Worm (Caenorhabditis elegans) whole organism, L4 larva: ENCODE data around the gene C03B1.7.
A peak's percentile ranks its signal among the peaks of the same experiment; 100 is the strongest.

Experiments used
- F44E2.7 ChIP-seq: fragments of 200-800 bp; sonication (Bioruptor generic); IDR thresholded peaks from 2 replicates; pipeline ENCODE4 v2.1.2; 2022; ENCODE audit warnings: missing genetic modification characterization, missing compliant biosample characterization
- T20F7.1 ChIP-seq: fragments of 200-800 bp; sonication (Bioruptor generic); optimal IDR thresholded peaks from 2 replicates; lab custom pipeline; 2018; ENCODE audit warnings: mild to moderate bottlenecking, missing genetic modification characterization, missing compliant biosample characterization
- Y5F2A.4 ChIP-seq: fragments of 200-800 bp; sonication (Bioruptor generic); optimal IDR thresholded peaks from 2 replicates; lab custom pipeline; 2018; ENCODE audit warnings: mild to moderate bottlenecking, missing genetic modification characterization, missing compliant biosample characterization
- Y75B8A.6 ChIP-seq: fragments of 200-800 bp; sonication (Bioruptor generic); IDR thresholded peaks from 2 replicates; pipeline ENCODE4 v1.3.6; 2022; ENCODE audit warnings: missing genetic modification reagents, missing genetic modification characterization, missing compliant biosample characterization
- aha-1 ChIP-seq: fragments of 150-350 bp; peaks from one replicate; lab custom pipeline; 2014; ENCODE audit warnings: missing biosample characterization, missing genetic modification characterization
- arid-1 ChIP-seq: fragments of 200-800 bp; sonication (Bioruptor generic); conservative IDR thresholded peaks from 2 replicates; pipeline ENCODE4 v1.3.6; 2022; ENCODE audit warnings: missing genetic modification reagents, missing genetic modification characterization, missing compliant biosample characterization
- ceh-32 ChIP-seq: sonication (generic microtip); optimal IDR thresholded peaks from 2 replicates; lab custom pipeline; 2016; ENCODE audit warnings: mild to moderate bottlenecking, missing genetic modification characterization, missing compliant biosample characterization; ENCODE audit not compliant: poor library complexity
- ceh-62 ChIP-seq: sonication (generic microtip); optimal IDR thresholded peaks from 2 replicates; lab custom pipeline; 2017; ENCODE audit warnings: missing biosample characterization, missing genetic modification characterization
- ces-1 ChIP-seq: fragments of 150-350 bp; sonication (generic microtip); optimal IDR thresholded peaks from 4 replicates; lab custom pipeline; 2014; ENCODE audit warnings: missing biosample characterization, missing genetic modification reagents, missing genetic modification characterization
- cey-2 ChIP-seq: sonication (generic microtip); optimal IDR thresholded peaks from 3 replicates; lab custom pipeline; 2017; ENCODE audit warnings: missing genetic modification characterization, mild to moderate bottlenecking, missing compliant biosample characterization, antibody characterized with exemption, borderline replicate concordance; ENCODE audit not compliant: insufficient read depth
- ctbp-1 ChIP-seq: fragments of 200-800 bp; sonication (Bioruptor generic); IDR thresholded peaks from 2 replicates; pipeline ENCODE4 v1.3.6; 2022; ENCODE audit warnings: missing genetic modification reagents, missing genetic modification characterization, missing compliant biosample characterization
- daf-16 ChIP-seq, 3 experiments: sonication (generic microtip); optimal IDR thresholded peaks; 2 replicates each; lab custom pipeline; 2016 to 2017; ENCODE audit warnings: missing genetic modification characterization in 3 of 3, missing genetic modification reagents in 3 of 3, mild to moderate bottlenecking in 2 of 3, missing compliant biosample characterization in 2 of 3, missing biosample characterization in 1 of 3, moderate library complexity in 1 of 3
- daf-19 ChIP-seq: fragments of 200-800 bp; sonication (Bioruptor generic); conservative IDR thresholded peaks from 2 replicates; pipeline ENCODE4 v1.3.6; 2022; ENCODE audit warnings: missing genetic modification characterization, missing compliant biosample characterization
- dmd-8 ChIP-seq: fragments of 200-800 bp; sonication (Bioruptor generic); IDR thresholded peaks from 2 replicates; pipeline ENCODE4 v1.3.6; 2022; ENCODE audit warnings: missing genetic modification characterization, missing compliant biosample characterization
- dpl-1 ChIP-seq: fragments of 150-350 bp; optimal IDR thresholded peaks from 2 replicates; lab custom pipeline; 2014; ENCODE audit warnings: missing biosample characterization, missing genetic modification reagents, missing genetic modification characterization
- duxl-1 ChIP-seq: sonication (generic microtip); optimal IDR thresholded peaks from 2 replicates; lab custom pipeline; 2016; ENCODE audit warnings: mild to moderate bottlenecking, missing genetic modification characterization, moderate library complexity, missing compliant biosample characterization; ENCODE audit not compliant: poor library complexity
- hlh-30 ChIP-seq: sonication (generic microtip); optimal IDR thresholded peaks from 2 replicates; lab custom pipeline; 2017; ENCODE audit warnings: antibody characterized with exemption, mild to moderate bottlenecking, missing genetic modification characterization, missing compliant biosample characterization; ENCODE audit not compliant: insufficient read depth
- hmg-1.1 ChIP-seq: fragments of 200-800 bp; sonication (Bioruptor generic); IDR thresholded peaks from 2 replicates; pipeline ENCODE4 v1.3.6; 2022; ENCODE audit warnings: missing genetic modification reagents, missing genetic modification characterization, missing compliant biosample characterization
- lin-15B ChIP-seq: fragments of 150-350 bp; sonication (generic microtip); optimal IDR thresholded peaks from 3 replicates; lab custom pipeline; 2014; ENCODE audit warnings: missing biosample characterization, missing genetic modification characterization
- lin-38 ChIP-seq: fragments of 200-800 bp; sonication (Bioruptor generic); IDR thresholded peaks from 2 replicates; pipeline ENCODE4 v1.3.6; 2022; ENCODE audit warnings: missing genetic modification reagents, missing genetic modification characterization, missing compliant biosample characterization
- lir-3 ChIP-seq: sonication (generic microtip); optimal IDR thresholded peaks from 2 replicates; lab custom pipeline; 2016; ENCODE audit warnings: mild to moderate bottlenecking, missing genetic modification characterization, missing compliant biosample characterization
- madf-9 ChIP-seq: fragments of 200-800 bp; sonication (Bioruptor generic); conservative IDR thresholded peaks from 2 replicates; pipeline ENCODE4 v1.3.6; 2022; ENCODE audit warnings: missing genetic modification reagents, missing genetic modification characterization, missing compliant biosample characterization
- nhr-28 ChIP-seq: fragments of 150-350 bp; optimal IDR thresholded peaks from 2 replicates; lab custom pipeline; 2014; ENCODE audit warnings: missing biosample characterization, missing genetic modification characterization
- nhr-41 ChIP-seq: fragments of 200-800 bp; sonication (Bioruptor generic); IDR thresholded peaks from 2 replicates; pipeline ENCODE4 v1.3.6; 2022; ENCODE audit warnings: missing genetic modification reagents, missing genetic modification characterization, missing compliant biosample characterization
- nhr-42 ChIP-seq: fragments of 200-800 bp; sonication (Bioruptor generic); IDR thresholded peaks from 2 replicates; pipeline ENCODE4 v1.3.6; 2022; ENCODE audit warnings: missing genetic modification characterization, missing compliant biosample characterization
- nhr-48 ChIP-seq: sonication (generic microtip); optimal IDR thresholded peaks from 2 replicates; lab custom pipeline; 2016; ENCODE audit warnings: mild to moderate bottlenecking, missing genetic modification characterization, missing compliant biosample characterization
- nhr-76 ChIP-seq: fragments of 150-350 bp; optimal IDR thresholded peaks from 2 replicates; lab custom pipeline; 2014; ENCODE audit warnings: missing biosample characterization, missing genetic modification characterization
- nhr-77 ChIP-seq: fragments of 150-350 bp; optimal IDR thresholded peaks from 2 replicates; lab custom pipeline; 2014; ENCODE audit warnings: missing biosample characterization, missing genetic modification characterization
- php-3 ChIP-seq: fragments of 200-800 bp; sonication (Bioruptor generic); IDR thresholded peaks from 2 replicates; pipeline ENCODE4 v1.3.6; 2022; ENCODE audit warnings: missing genetic modification reagents, missing genetic modification characterization, missing compliant biosample characterization
- saeg-2 ChIP-seq: fragments of 200-800 bp; sonication (Bioruptor generic); IDR thresholded peaks from 2 replicates; pipeline ENCODE4 v1.3.6; 2022; ENCODE audit warnings: missing genetic modification reagents, missing genetic modification characterization, missing compliant biosample characterization
- snpc-4 ChIP-seq: fragments of 150-350 bp; optimal IDR thresholded peaks from 2 replicates; lab custom pipeline; 2014; ENCODE audit warnings: missing biosample characterization, missing genetic modification characterization
- tra-1 ChIP-seq: fragments of 200-800 bp; sonication (Bioruptor generic); IDR thresholded peaks from 2 replicates; pipeline ENCODE4 v1.3.6; 2022; ENCODE audit warnings: missing genetic modification reagents, missing genetic modification characterization, missing compliant biosample characterization
- unc-62 ChIP-seq, 3 experiments: fragments of 150-350 bp in 1 of 3; sonication (generic microtip); optimal IDR thresholded peaks in 2 of 3; peaks in 1 of 3; 1 replicate in 1 of 3; 2 replicates in 2 of 3; lab custom pipeline; 2014 to 2017; ENCODE audit warnings: missing biosample characterization in 3 of 3, missing genetic modification characterization in 3 of 3, missing genetic modification reagents in 3 of 3, missing genotype in 1 of 3
- vab-7 ChIP-seq: fragments of 200-800 bp; sonication (Bioruptor generic); IDR thresholded peaks from 2 replicates; pipeline ENCODE4 v1.3.6; 2022; ENCODE audit warnings: missing genetic modification reagents, missing genetic modification characterization, missing compliant biosample characterization
- zag-1 ChIP-seq: fragments of 150-350 bp; optimal IDR thresholded peaks from 2 replicates; lab custom pipeline; 2014; ENCODE audit warnings: missing biosample characterization, missing genetic modification characterization

The C03B1.7 gene

ce11 chrX:6345785-6346184 lies 4.2 kb downstream of the C03B1.7 start:
- TF ChIP-seq daf-19 (GFP tag; lab: Robert Waterston, UW) = no peak
- peak in 1 of 2 experiments; percentile 90 for TF ChIP-seq unc-62 (GFP tag; optimal IDR thresholded peaks at IDR 0.05 in 1 of 2; lab: Kevin White, UChicago)
- TF ChIP-seq unc-62 (tag; optimal IDR thresholded peaks at IDR 0.05; lab: Kevin White, UChicago) = no peak
- TF ChIP-seq Y5F2A.4 (GFP tag; lab: Kevin White, UChicago) = no peak

- no peak for TF ChIP-seq tra-1 (GFP tag; lab: Robert Waterston, UW)
- TF ChIP-seq nhr-77 (tag; lab: Kevin White, UChicago) = no peak
- TF ChIP-seq madf-9 (GFP tag; lab: Robert Waterston, UW) = no peak
- no peak for TF ChIP-seq Y75B8A.6
- no peak for TF ChIP-seq ces-1
- no peak for TF ChIP-seq dmd-8
Observed at ce11 chrX:6347013-6347412, 5.4 kb downstream of the C03B1.7 start, which contains the start of gene C03B1.9. TSS of gene C03B1.9 (minus strand) at chrX:6347113.

- no peak for TF ChIP-seq nhr-41 (GFP tag; lab: Robert Waterston, UW)
- no peak for TF ChIP-seq lir-3 (tag; lab: Kevin White, UChicago)
- TF ChIP-seq nhr-42 (GFP tag; lab: Robert Waterston, UW) = no peak
Observed at ce11 chrX:6350016-6350415, 8.4 kb downstream of the C03B1.7 start, which contains the start of gene C03B1.6. TSS of gene C03B1.6 (plus strand) at chrX:6350316.

ce11 chrX:6353763-6354162 lies 12.2 kb downstream of the C03B1.7 start:
- peak in 1 of 2 experiments; percentile 25 for TF ChIP-seq unc-62 (GFP tag; optimal IDR thresholded peaks at IDR 0.05 in 1 of 2; lab: Kevin White, UChicago)
- TF ChIP-seq unc-62 (tag; optimal IDR thresholded peaks at IDR 0.05; lab: Kevin White, UChicago) = no peak
- no peak for TF ChIP-seq T20F7.1 (GFP tag; lab: Kevin White, UChicago)

ce11 chrX:6355030-6355635 lies 13.5 kb downstream of the C03B1.7 start, which contains the start of gene C03B1.5:
TSS of gene C03B1.5 (plus strand) at chrX:6355585.
- TF ChIP-seq lin-15B (tag; lab: Kevin White, UChicago) (no peak), daf-16 (GFP tag; optimal IDR thresholded peaks at IDR 0.05; lab: Kevin White, UChicago) (no peak), daf-16 (tag; optimal IDR thresholded peaks at IDR 0.05; lab: Kevin White, UChicago) (peak; percentile 31), aha-1 (tag; lab: Kevin White, UChicago) (peak; percentile 87), ctbp-1 (GFP tag; lab: Robert Waterston, UW) (no peak)

- TF ChIP-seq nhr-41 (GFP tag; lab: Robert Waterston, UW) (no peak), nhr-76 (no peak), vab-7 (no peak), php-3 (no peak), unc-62 (GFP tag; optimal IDR thresholded peaks at IDR 0.05 in 1 of 2; lab: Kevin White, UChicago) (peak in 1 of 2 experiments; percentile 25), unc-62 (tag; optimal IDR thresholded peaks at IDR 0.05; lab: Kevin White, UChicago) (no peak), lin-15B (tag; lab: Kevin White, UChicago) (no peak)
Observed at ce11 chrX:6357772-6358171, 16.2 kb downstream of the C03B1.7 start, which contains the start of gene C03B1.10. TSS of gene C03B1.10 (minus strand) at chrX:6357872.

- TF ChIP-seq T20F7.1 (GFP tag; lab: Kevin White, UChicago) = no peak
- TF ChIP-seq ceh-62 = no peak
- peak; percentile 97 for TF ChIP-seq aha-1 (tag; lab: Kevin White, UChicago)
- TF ChIP-seq nhr-28 = no peak
- TF ChIP-seq, all 104 proteins: peak for 1
Observed at ce11 chrX:6360077-6360476, 18.5 kb downstream of the C03B1.7 start.

ce11 chrX:6360658-6361057 lies 19.0 kb downstream of the C03B1.7 start, which contains the start of gene C03B1.14:
TSS of gene C03B1.14 (minus strand) at chrX:6360758.
- TF ChIP-seq zag-1 (tag; lab: Kevin White, UChicago) = no peak
- no peak for TF ChIP-seq ceh-32 (tag; lab: Kevin White, UChicago)
- no peak for TF ChIP-seq cey-2
- TF ChIP-seq hmg-1.1 (GFP tag; lab: Robert Waterston, UW) = no peak
- no peak for TF ChIP-seq lin-38 (GFP tag; lab: Robert Waterston, UW)
- TF ChIP-seq arid-1 (GFP tag; lab: Robert Waterston, UW) = no peak
- no peak for TF ChIP-seq duxl-1
- TF ChIP-seq F44E2.7 (GFP tag; lab: Robert Waterston, UW) = no peak
- no peak for TF ChIP-seq saeg-2
- TF ChIP-seq hlh-30 (tag; lab: Kevin White, UChicago) = no peak
- TF ChIP-seq snpc-4 = no peak
- no peak for TF ChIP-seq lir-3 (tag; lab: Kevin White, UChicago)
- no peak for TF ChIP-seq dpl-1 (GFP tag; lab: Kevin White, UChicago)
- TF ChIP-seq nhr-76 = no peak
- TF ChIP-seq nhr-48 (tag; lab: Kevin White, UChicago) = no peak
